Fruit fly (Drosophila melanogaster): Measurements from ENCODE around the gene Arr2.

Gene Arr2

dm6 chr3L:8633614-8634325 lies 15.0 kb downstream of the Arr2 start, which contains the start of gene Cdc6 (continued):
- TF ChIP-seq ro (GFP tag; IDR thresholded peaks at IDR 0.05) = no peak
- no peak for TF ChIP-seq ara (GFP tag; IDR thresholded peaks at IDR 0.05)
- TF ChIP-seq Elba2 (GFP tag; optimal IDR thresholded peaks at IDR 0.05) = no peak
- no peak for TF ChIP-seq CG31365 (tag; optimal IDR thresholded peaks at IDR 0.05)
- no peak for TF ChIP-seq CG13424 (tag; optimal IDR thresholded peaks at IDR 0.05)
- TF ChIP-seq CG5245 (GFP tag; optimal IDR thresholded peaks at IDR 0.05) = no peak
- no peak for TF ChIP-seq dmrt99B (tag; optimal IDR thresholded peaks at IDR 0.05)
- no peak for TF ChIP-seq Sry-β (GFP tag; optimal IDR thresholded peaks at IDR 0.05)
- peak; percentile 36 for TF ChIP-seq dm (GFP tag; optimal IDR thresholded peaks at IDR 0.05)
- no peak for TF ChIP-seq aop (GFP tag; IDR thresholded peaks at IDR 0.05)
- no peak for TF ChIP-seq Dip2 (GFP tag; IDR thresholded peaks at IDR 0.05)
- TF ChIP-seq CG10147 (GFP tag; optimal IDR thresholded peaks at IDR 0.05) = no peak
- TF ChIP-seq Hand (GFP tag; optimal IDR thresholded peaks at IDR 0.05) = no peak
- TF ChIP-seq Vsx1 (GFP tag; optimal IDR thresholded peaks at IDR 0.05) = no peak
- TF ChIP-seq crp (GFP tag; optimal IDR thresholded peaks at IDR 0.05) = peak; percentile 82 to 96
- TF ChIP-seq Nf-YA (GFP tag; IDR thresholded peaks at IDR 0.05) = no peak
- TF ChIP-seq Jarid2 (GFP tag; optimal IDR thresholded peaks at IDR 0.05) = no peak
- no peak for TF ChIP-seq GATAe (GFP tag; conservative IDR thresholded peaks at IDR 0.05)
- no peak for TF ChIP-seq nau (GFP tag; optimal IDR thresholded peaks at IDR 0.05)
- no peak for TF ChIP-seq inv (GFP tag; IDR thresholded peaks at IDR 0.05; ENCODE audit: partially characterized antibody)
- peak; percentile 59; the same call in 3 of the 4 replicates for TF ChIP-seq Dll (GFP tag; IDR thresholded peaks at IDR 0.05; ENCODE audit: partially characterized antibody)
- TF ChIP-seq Fer2 (tag; optimal IDR thresholded peaks at IDR 0.05) = no peak
- TF ChIP-seq zen (tag; optimal IDR thresholded peaks at IDR 0.05) = peak; percentile 27
- no peak for TF ChIP-seq CG11456 (GFP tag; IDR thresholded peaks at IDR 0.05)
- TF ChIP-seq gsb-n (tag; optimal IDR thresholded peaks at IDR 0.05) = peak; percentile 58
- TF ChIP-seq scrt (GFP tag; optimal IDR thresholded peaks at IDR 0.05) = no peak
- TF ChIP-seq CG18476 (GFP tag; optimal IDR thresholded peaks at IDR 0.05) = no peak
- TF ChIP-seq Bgb (GFP tag; IDR thresholded peaks at IDR 0.05; ENCODE audit: partially characterized antibody) = peak; percentile 46; the same call in 1 of the 2 replicates
- peak; percentile 53; the same call in 1 of the 2 replicates for TF ChIP-seq bbx (GFP tag; IDR thresholded peaks at IDR 0.05; ENCODE audit: partially characterized antibody)
- no peak for TF ChIP-seq B-H2 (GFP tag; optimal IDR thresholded peaks at IDR 0.05)
- no peak for TF ChIP-seq Doc3 (GFP tag; IDR thresholded peaks at IDR 0.05; ENCODE audit: partially characterized antibody)
- TF ChIP-seq usp (GFP tag; optimal IDR thresholded peaks at IDR 0.05) = no peak
- peak; percentile 22; the same call in 1 of the 3 replicates for TF ChIP-seq CG16813 (GFP tag; IDR thresholded peaks at IDR 0.05; ENCODE audit: partially characterized antibody)
- TF ChIP-seq CG12299 (tag; optimal IDR thresholded peaks at IDR 0.05) = no peak
- no peak for TF ChIP-seq CG8290 (GFP tag; optimal IDR thresholded peaks at IDR 0.05)
- TF ChIP-seq CG8290 (tag; optimal IDR thresholded peaks at IDR 0.05) = peak in 1 of 2 experiments; percentile 15
- no peak for TF ChIP-seq CG1529 (GFP tag; optimal IDR thresholded peaks at IDR 0.05)
- TF ChIP-seq CG14441 (GFP tag; IDR thresholded peaks at IDR 0.05) = no peak
- no peak for TF ChIP-seq CG1792 (GFP tag; optimal IDR thresholded peaks at IDR 0.05)
- no peak for TF ChIP-seq mam (GFP tag; optimal IDR thresholded peaks at IDR 0.05)
- peak; percentile 99 for TF ChIP-seq E2f2 (GFP tag; IDR thresholded peaks at IDR 0.05)
- TF ChIP-seq Dfd (GFP tag; optimal IDR thresholded peaks at IDR 0.05) = no peak
- TF ChIP-seq cwo (GFP tag; optimal IDR thresholded peaks at IDR 0.05) = no peak
- TF ChIP-seq CG11696 (GFP tag; IDR thresholded peaks at IDR 0.05) = no peak
- TF ChIP-seq stwl (tag; optimal IDR thresholded peaks at IDR 0.05) = peak; percentile 58
- no peak for TF ChIP-seq fd96Cb (tag; optimal IDR thresholded peaks at IDR 0.05)
- peak; percentile 29 for TF ChIP-seq CG9797 (GFP tag; optimal IDR thresholded peaks at IDR 0.05)
- peak; percentile 62 for TF ChIP-seq CG3995 (GFP tag; optimal IDR thresholded peaks at IDR 0.05)
- no peak for TF ChIP-seq CG8359 (GFP tag; optimal IDR thresholded peaks at IDR 0.05; ENCODE audit: borderline replicate concordance)

All from whole organism, embryonic.